Fruit fly (Drosophila melanogaster) S2 (cell line): ENCODE results near the gene CG10993.

ENCODE experiments used
- CG8478 ChIP-seq: fragments of >200 bp; optimal IDR thresholded peaks from 2 replicates; lab custom pipeline; 2018
- CTCF ChIP-seq, 2 experiments: fragments of >200 bp; optimal IDR thresholded peaks; 2 replicates each; lab custom pipeline; 2018

DNA sequence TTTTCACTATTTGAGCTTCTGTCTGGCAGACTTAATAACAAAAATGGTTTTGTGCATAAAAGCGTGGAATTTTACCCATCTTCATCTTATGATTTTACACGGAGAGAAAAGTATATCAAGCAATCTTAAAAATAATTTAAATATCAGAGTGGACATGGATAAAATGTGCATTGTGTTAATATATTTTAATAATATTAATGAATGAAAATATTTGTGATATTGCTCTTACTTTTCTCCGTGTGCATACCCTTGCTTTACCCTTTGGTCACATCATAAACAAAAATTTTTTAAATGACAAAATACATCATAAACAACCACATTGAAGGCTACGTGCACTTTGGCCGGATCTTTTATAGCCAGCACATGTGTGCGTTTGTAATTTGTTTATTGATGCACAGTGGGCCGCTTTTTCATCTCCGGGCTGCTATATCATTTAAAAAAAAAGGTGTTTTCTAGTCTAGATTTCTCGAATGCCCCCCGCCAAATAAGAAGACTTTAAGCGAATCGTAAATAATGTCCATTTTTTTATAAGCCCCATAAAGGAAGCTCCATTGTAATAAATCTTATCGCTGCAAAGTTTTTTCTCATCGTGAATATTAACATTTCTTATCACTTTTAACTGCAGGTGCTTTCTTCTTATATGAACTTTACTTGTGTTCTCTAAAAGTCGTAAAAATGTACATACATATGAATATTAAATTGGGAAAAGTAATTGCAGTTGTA lies 26.4 kb downstream of the CG10993 start:
- TF ChIP-seq CG8478 (lab: Kevin White, UChicago) (no peak), CTCF (optimal IDR thresholded peaks at IDR 0.05; lab: Kevin White, UChicago) (no peak)
